Worm (Caenorhabditis elegans) whole organism, L3 larva: ENCODE data around the gene lec-5.
A peak's percentile ranks its signal among the peaks of the same experiment; 100 is the strongest.
"Not testable (repeated sequence)": the region's sequence is repeated elsewhere in the genome, so short reads cannot be mapped to it uniquely, and the experiment has no call there.

Experiments
- R02D3.7 ChIP-seq: fragments of 150-350 bp; optimal IDR thresholded peaks from 2 replicates; lab custom pipeline; 2014; ENCODE audit warnings: missing biosample characterization, missing genetic modification characterization
- ama-1 ChIP-seq: fragments of 150-350 bp; optimal IDR thresholded peaks from 2 replicates; lab custom pipeline; 2018
- ceh-28 ChIP-seq: fragments of 150-350 bp; optimal IDR thresholded peaks from 2 replicates; lab custom pipeline; 2014; ENCODE audit warnings: missing biosample characterization, missing genetic modification reagents, missing genetic modification characterization
- ceh-82 ChIP-seq: fragments of 150-350 bp; optimal IDR thresholded peaks from 2 replicates; lab custom pipeline; 2014; ENCODE audit warnings: missing biosample characterization, missing genetic modification characterization
- ceh-9 ChIP-seq: sonication (generic microtip); optimal IDR thresholded peaks from 2 replicates; lab custom pipeline; 2018; ENCODE audit warnings: missing biosample characterization, missing genetic modification characterization
- daf-12 ChIP-seq: fragments of 150-350 bp; optimal IDR thresholded peaks from 2 replicates; lab custom pipeline; 2014; ENCODE audit warnings: missing biosample characterization, missing genetic modification reagents, missing genetic modification characterization
- egl-27 ChIP-seq: sonication (generic microtip); optimal IDR thresholded peaks from 4 replicates; lab custom pipeline; 2017; ENCODE audit warnings: missing biosample characterization, missing genetic modification reagents, missing genetic modification characterization
- elt-1 ChIP-seq: fragments of 150-350 bp; optimal IDR thresholded peaks from 2 replicates; lab custom pipeline; 2014; ENCODE audit warnings: missing biosample characterization, missing genetic modification characterization
- elt-2 ChIP-seq: sonication (generic microtip); optimal IDR thresholded peaks from 2 replicates; lab custom pipeline; 2016; ENCODE audit warnings: missing genetic modification reagents, mild to moderate bottlenecking, missing genetic modification characterization, missing compliant biosample characterization
- eor-1 ChIP-seq, 2 experiments: fragments of 150-350 bp; optimal IDR thresholded peaks; 2 replicates each; lab custom pipeline; 2014 to 2018; ENCODE audit warnings: missing biosample characterization in 2 of 2, missing genetic modification characterization in 2 of 2
- fkh-2 ChIP-seq: fragments of 150-350 bp; optimal IDR thresholded peaks from 2 replicates; lab custom pipeline; 2014; ENCODE audit warnings: missing biosample characterization, missing genetic modification reagents, missing genetic modification characterization
- fos-1 ChIP-seq: fragments of 150-350 bp; optimal IDR thresholded peaks from 2 replicates; lab custom pipeline; 2014; ENCODE audit warnings: missing biosample characterization, missing genetic modification characterization
- lin-15B ChIP-seq: fragments of 150-350 bp; optimal IDR thresholded peaks from 2 replicates; lab custom pipeline; 2014; ENCODE audit warnings: missing biosample characterization, missing genetic modification characterization
- lin-39 ChIP-seq: fragments of 150-350 bp; optimal IDR thresholded peaks from 2 replicates; lab custom pipeline; 2018; ENCODE audit warnings: missing biosample characterization, missing genetic modification reagents, missing genetic modification characterization
- lsy-12 ChIP-seq: sonication (generic microtip); optimal IDR thresholded peaks from 2 replicates; lab custom pipeline; 2016; ENCODE audit warnings: mild to moderate bottlenecking, missing genetic modification characterization, missing compliant biosample characterization
- mdl-1 ChIP-seq: fragments of 150-350 bp; optimal IDR thresholded peaks from 2 replicates; lab custom pipeline; 2014; ENCODE audit warnings: missing biosample characterization, missing genetic modification characterization
- mml-1 ChIP-seq: fragments of 150-350 bp; sonication (generic microtip); optimal IDR thresholded peaks from 3 replicates; lab custom pipeline; 2014; ENCODE audit warnings: missing biosample characterization, missing genetic modification characterization
- nfya-1 ChIP-seq: sonication (generic microtip); optimal IDR thresholded peaks from 2 replicates; lab custom pipeline; 2017; ENCODE audit warnings: missing genetic modification characterization, mild to moderate bottlenecking, missing compliant biosample characterization, antibody characterized with exemption, moderate library complexity; ENCODE audit not compliant: insufficient read depth
- nhr-12 ChIP-seq: fragments of 150-350 bp; optimal IDR thresholded peaks from 2 replicates; lab custom pipeline; 2014; ENCODE audit warnings: missing biosample characterization, missing genetic modification characterization
- nhr-23 ChIP-seq: fragments of 150-350 bp; optimal IDR thresholded peaks from 2 replicates; lab custom pipeline; 2014; ENCODE audit warnings: missing biosample characterization, missing genetic modification reagents, missing genetic modification characterization
- nhr-25 ChIP-seq: sonication (generic microtip); optimal IDR thresholded peaks from 2 replicates; lab custom pipeline; 2017; ENCODE audit warnings: missing biosample characterization, missing genetic modification characterization
- nhr-28 ChIP-seq: fragments of 150-350 bp; optimal IDR thresholded peaks from 2 replicates; lab custom pipeline; 2014; ENCODE audit warnings: missing biosample characterization, missing genetic modification characterization
- nhr-67 ChIP-seq: fragments of 150-350 bp; optimal IDR thresholded peaks from 2 replicates; lab custom pipeline; 2014; ENCODE audit warnings: missing biosample characterization, missing genetic modification characterization
- nhr-76 ChIP-seq: fragments of 150-350 bp; sonication (generic microtip); optimal IDR thresholded peaks from 5 replicates; lab custom pipeline; 2014; ENCODE audit warnings: missing biosample characterization, missing genetic modification characterization
- nhr-77 ChIP-seq: fragments of 150-350 bp; optimal IDR thresholded peaks from 2 replicates; lab custom pipeline; 2014; ENCODE audit warnings: missing biosample characterization, missing genetic modification characterization
- pha-4 ChIP-seq: fragments of 150-350 bp; optimal IDR thresholded peaks from 2 replicates; lab custom pipeline; 2014; ENCODE audit warnings: missing biosample characterization, missing genetic modification reagents, missing genetic modification characterization
- pqm-1 ChIP-seq: fragments of 150-350 bp; optimal IDR thresholded peaks from 2 replicates; lab custom pipeline; 2017; ENCODE audit warnings: missing biosample characterization, missing genetic modification characterization, inconsistent platforms
- skn-1 ChIP-seq: fragments of 150-350 bp; optimal IDR thresholded peaks from 2 replicates; lab custom pipeline; 2014; ENCODE audit warnings: missing biosample characterization, missing genetic modification characterization
- snpc-4 ChIP-seq: fragments of 150-350 bp; optimal IDR thresholded peaks from 2 replicates; lab custom pipeline; 2014; ENCODE audit warnings: missing biosample characterization, missing genetic modification characterization
- tbx-2 ChIP-seq: sonication (generic microtip); optimal IDR thresholded peaks from 2 replicates; lab custom pipeline; 2016; ENCODE audit warnings: mild to moderate bottlenecking, missing genetic modification characterization, missing compliant biosample characterization
- unc-39 ChIP-seq: sonication (generic microtip); optimal IDR thresholded peaks from 4 replicates; lab custom pipeline; 2017; ENCODE audit warnings: missing biosample characterization, missing genetic modification characterization
- zag-1 ChIP-seq: fragments of 150-350 bp; optimal IDR thresholded peaks from 2 replicates; lab custom pipeline; 2014; ENCODE audit warnings: missing biosample characterization, missing genetic modification characterization

lec-5 gene

ce11 chrII:5880677-5881076, 39.8 kb upstream of the lec-5 start:
- TF ChIP-seq nhr-23 (tag; lab: Kevin White, UChicago) (peak; percentile 19), elt-2 (tag; lab: Kevin White, UChicago) (no peak), fkh-2 (tag; lab: Kevin White, UChicago) (no peak), lsy-12 (tag; lab: Kevin White, UChicago) (no peak), egl-27 (tag; lab: Kevin White, UChicago) (no peak), nhr-12 (tag; lab: Kevin White, UChicago) (no peak), ceh-82 (tag; lab: Kevin White, UChicago) (no peak), tbx-2 (tag; lab: Kevin White, UChicago) (no peak), nhr-76 (tag; lab: Kevin White, UChicago) (no peak), nhr-25 (peak; percentile 90), snpc-4 (tag; lab: Kevin White, UChicago) (no peak), eor-1 (tag; optimal IDR thresholded peaks at IDR 0.05; lab: Kevin White, UChicago) (no peak), daf-12 (tag; lab: Kevin White, UChicago) (no peak), mdl-1 (tag; lab: Kevin White, UChicago) (no peak), lin-39 (tag; lab: Kevin White, UChicago) (no peak), ceh-28 (tag; lab: Kevin White, UChicago) (no peak)
- TF ChIP-seq, all 47 proteins: peak for 2

- not testable (repeated sequence) for TF ChIP-seq eor-1 (tag; optimal IDR thresholded peaks at IDR 0.05; lab: Kevin White, UChicago); elt-1 (tag; lab: Kevin White, UChicago); unc-39 (tag; lab: Kevin White, UChicago)
Measured at ce11 chrII:5876511-5876910, 35.6 kb upstream of the lec-5 start, which contains the start of gene F55C12.2. Gene F55C12.2 (plus strand): TSS chrII:5876811.

- TF ChIP-seq ama-1 (lab: Kevin White, UChicago) (no peak), mml-1 (tag; lab: Kevin White, UChicago) (no peak), lin-15B (tag; lab: Kevin White, UChicago) (no peak), eor-1 (tag; optimal IDR thresholded peaks at IDR 0.05; lab: Kevin White, UChicago) (no peak), fos-1 (tag; lab: Kevin White, UChicago) (no peak), ceh-9 (tag; lab: Kevin White, UChicago) (no peak), elt-1 (tag; lab: Kevin White, UChicago) (no peak), zag-1 (tag; lab: Kevin White, UChicago) (no peak), skn-1 (tag; lab: Kevin White, UChicago) (no peak), nhr-67 (tag; lab: Kevin White, UChicago) (no peak)
- TF ChIP-seq, all 47 proteins: peak for 0
Measured at ce11 chrII:5876053-5876452, 35.1 kb upstream of the lec-5 start, which contains the start of gene F55C12.6. Gene F55C12.6 (minus strand): TSS chrII:5876153.

- TF ChIP-seq fos-1 (tag; lab: Kevin White, UChicago) (no peak), pha-4 (tag; lab: Kevin White, UChicago) (peak; percentile 88), egl-27 (tag; lab: Kevin White, UChicago) (no peak), nhr-23 (tag; lab: Kevin White, UChicago) (peak; percentile 34)
Measured at ce11 chrII:5874130-5874529, 33.2 kb upstream of the lec-5 start.

ce11 chrII:5873564-5874070, 32.7 kb upstream of the lec-5 start, which contains the start of gene tex-2:
Gene tex-2 (minus strand): TSS chrII:5873614.
- peak; percentile 47 for TF ChIP-seq lin-15B (tag; lab: Kevin White, UChicago)
- peak; percentile 34 for TF ChIP-seq pqm-1 (tag; lab: Kevin White, UChicago)
- TF ChIP-seq nhr-76 (tag; lab: Kevin White, UChicago): no peak
- TF ChIP-seq nfya-1 (tag; lab: Kevin White, UChicago): peak; percentile 28
- no peak for TF ChIP-seq fkh-2 (tag; lab: Kevin White, UChicago)
- TF ChIP-seq pha-4 (tag; lab: Kevin White, UChicago): peak; percentile 35
- TF ChIP-seq ama-1 (lab: Kevin White, UChicago): peak; percentile 40
- TF ChIP-seq skn-1 (tag; lab: Kevin White, UChicago): no peak
- TF ChIP-seq nhr-77: no peak
- TF ChIP-seq lin-39 (tag; lab: Kevin White, UChicago): peak; percentile 46
- no peak for TF ChIP-seq nhr-28 (tag; lab: Kevin White, UChicago)
- no peak for TF ChIP-seq R02D3.7
- no peak for TF ChIP-seq egl-27 (tag; lab: Kevin White, UChicago)
- TF ChIP-seq elt-2 (tag; lab: Kevin White, UChicago): peak; percentile 93
